Fruit fly (Drosophila melanogaster): Measurements from ENCODE around the gene CG15771.

dm6 chrX:5714786-5715185, 40.6 kb upstream of the CG15771 start:
- TF ChIP-seq pan (optimal IDR thresholded peaks at IDR 0.05) (no peak), psq (optimal IDR thresholded peaks at IDR 0.05) (no peak), usp (GFP tag; optimal IDR thresholded peaks at IDR 0.05) (no peak), EcR (GFP tag; optimal IDR thresholded peaks at IDR 0.05) (no peak), Dll (optimal IDR thresholded peaks at IDR 0.05) (no peak), CG8478 (optimal IDR thresholded peaks at IDR 0.05) (no peak)

Data from whole organism.